Worm (Caenorhabditis elegans) whole organism, young adult: Measurements from ENCODE around the gene B0547.2.
A peak's percentile ranks its signal among the peaks of the same experiment; 100 is the strongest.

Source experiments
- B0035.1 ChIP-seq: sonication (generic microtip); optimal IDR thresholded peaks from 2 replicates; lab custom pipeline; 2016; ENCODE audit warnings: missing genetic modification characterization, mild to moderate bottlenecking, missing compliant biosample characterization, missing genotype, missing genetic modification reagents
- C06A6.2 ChIP-seq: fragments of 200-800 bp; sonication (Bioruptor generic); conservative IDR thresholded peaks from 2 replicates; pipeline ENCODE4 v1.3.6; 2022; ENCODE audit warnings: missing genetic modification characterization, missing compliant biosample characterization
- F55B11.4 ChIP-seq: sonication (generic microtip); optimal IDR thresholded peaks from 2 replicates; lab custom pipeline; 2016; ENCODE audit warnings: missing compliant biosample characterization, missing genetic modification characterization, borderline replicate concordance; ENCODE audit not compliant: insufficient read depth
- F57A8.1 ChIP-seq: fragments of 200-800 bp; sonication (Bioruptor generic); optimal IDR thresholded peaks from 2 replicates; lab custom pipeline; 2018; ENCODE audit warnings: mild to moderate bottlenecking, missing genetic modification characterization, moderate library complexity, missing compliant biosample characterization
- K11D2.4 ChIP-seq: fragments of 200-800 bp; sonication (Bioruptor generic); IDR thresholded peaks from 2 replicates; pipeline ENCODE4 v1.3.6; 2022; ENCODE audit warnings: missing genetic modification reagents, missing genetic modification characterization, missing compliant biosample characterization
- Y53F4B.3 ChIP-seq: fragments of 200-800 bp; sonication (Bioruptor generic); IDR thresholded peaks from 2 replicates; pipeline ENCODE4 v1.3.6; 2022; ENCODE audit warnings: missing genetic modification reagents, missing genetic modification characterization, missing compliant biosample characterization
- ama-1 ChIP-seq, 3 experiments: fragments of 150-350 bp in 1 of 3; sonication (generic microtip) in 2 of 3; optimal IDR thresholded peaks; 2 replicates each; lab custom pipeline; 2014 to 2018; ENCODE audit warnings: missing biosample characterization in 2 of 3, missing genetic modification characterization in 2 of 3, missing genetic modification reagents in 2 of 3
- attf-5 ChIP-seq: fragments of 200-800 bp; sonication (Bioruptor generic); optimal IDR thresholded peaks from 2 replicates; lab custom pipeline; 2018; ENCODE audit warnings: mild to moderate bottlenecking, missing genetic modification characterization, missing compliant biosample characterization
- attf-6 ChIP-seq: fragments of 200-800 bp; sonication (Bioruptor generic); IDR thresholded peaks from 2 replicates; pipeline ENCODE4 v1.3.6; 2022; ENCODE audit warnings: missing genetic modification reagents, missing genetic modification characterization, missing compliant biosample characterization
- bed-2 ChIP-seq: fragments of 200-800 bp; sonication (Bioruptor generic); IDR thresholded peaks from 2 replicates; pipeline ENCODE4 v1.3.6; 2022; ENCODE audit warnings: missing genetic modification reagents, missing genetic modification characterization, missing compliant biosample characterization
- cebp-1 ChIP-seq, 2 experiments: fragments of 200-800 bp in 1 of 2; sonication (Bioruptor generic) in 1 of 2; sonication (generic microtip) in 1 of 2; IDR thresholded peaks in 1 of 2; optimal IDR thresholded peaks in 1 of 2; 2 replicates each; pipeline versions ENCODE4 v1.3.6 to Lab custom; 2017 to 2022; ENCODE audit warnings: missing compliant biosample characterization in 2 of 2, missing genetic modification characterization in 2 of 2, mild to moderate bottlenecking in 1 of 2, missing genetic modification reagents in 1 of 2, moderate library complexity in 1 of 2
- cebp-2 ChIP-seq: fragments of 200-800 bp; sonication (Bioruptor generic); IDR thresholded peaks from 2 replicates; pipeline ENCODE4 v1.3.6; 2022; ENCODE audit warnings: missing genetic modification characterization, missing compliant biosample characterization
- ceh-100 ChIP-seq: fragments of 200-800 bp; sonication (Bioruptor generic); IDR thresholded peaks from 2 replicates; pipeline ENCODE4 v1.3.6; 2022; ENCODE audit warnings: missing genetic modification reagents, missing genetic modification characterization, missing compliant biosample characterization
- ceh-91 ChIP-seq: fragments of 200-800 bp; sonication (Bioruptor generic); IDR thresholded peaks from 2 replicates; pipeline ENCODE4 v1.3.6; 2022; ENCODE audit warnings: missing genetic modification reagents, missing genetic modification characterization, missing compliant biosample characterization
- dox-1 ChIP-seq: fragments of 200-800 bp; sonication (Bioruptor generic); IDR thresholded peaks from 2 replicates; pipeline ENCODE4 v1.3.6; 2022; ENCODE audit warnings: missing genetic modification reagents, missing genetic modification characterization, missing compliant biosample characterization
- efl-1 ChIP-seq: fragments of 150-350 bp; optimal IDR thresholded peaks from 2 replicates; lab custom pipeline; 2014; ENCODE audit warnings: missing biosample characterization, missing genetic modification reagents, missing genetic modification characterization
- egrh-3 ChIP-seq: fragments of 200-800 bp; sonication (Bioruptor generic); IDR thresholded peaks from 2 replicates; pipeline ENCODE4 v1.3.6; 2022; ENCODE audit warnings: missing genetic modification reagents, missing genetic modification characterization, missing compliant biosample characterization
- fkh-3 ChIP-seq: sonication (generic microtip); optimal IDR thresholded peaks from 2 replicates; lab custom pipeline; 2016; ENCODE audit warnings: mild to moderate bottlenecking, missing genetic modification characterization, missing compliant biosample characterization
- hlh-12 ChIP-seq: sonication (generic microtip); optimal IDR thresholded peaks from 2 replicates; lab custom pipeline; 2016; ENCODE audit warnings: missing genetic modification characterization, missing compliant biosample characterization
- hmg-1.2 ChIP-seq: fragments of 200-800 bp; sonication (Bioruptor generic); IDR thresholded peaks from 2 replicates; pipeline ENCODE4 v1.3.6; 2022; ENCODE audit warnings: missing genetic modification reagents, missing genetic modification characterization, missing compliant biosample characterization
- hrde-1 ChIP-seq: sonication (generic microtip); optimal IDR thresholded peaks from 2 replicates; lab custom pipeline; 2016; ENCODE audit warnings: missing genetic modification characterization, mild to moderate bottlenecking, missing compliant biosample characterization, moderate library complexity, missing genotype, missing genetic modification reagents, borderline replicate concordance
- hsf-1 ChIP-seq: fragments of 200-800 bp; sonication (Bioruptor generic); IDR thresholded peaks from 2 replicates; pipeline ENCODE4 v1.3.6; 2022; ENCODE audit warnings: missing genetic modification reagents, missing genetic modification characterization, missing compliant biosample characterization
- lsy-27 ChIP-seq: sonication (generic microtip); optimal IDR thresholded peaks from 2 replicates; lab custom pipeline; 2017; ENCODE audit warnings: missing genetic modification characterization, mild to moderate bottlenecking, missing compliant biosample characterization, antibody characterized with exemption, missing genotype, borderline replicate concordance; ENCODE audit not compliant: insufficient read depth
- madf-6 ChIP-seq: fragments of 200-800 bp; sonication (Bioruptor generic); IDR thresholded peaks from 2 replicates; pipeline ENCODE4 v1.3.6; 2022; ENCODE audit warnings: missing genetic modification reagents, missing genetic modification characterization, missing compliant biosample characterization
- mcd-1 ChIP-seq: fragments of 200-800 bp; sonication (Bioruptor generic); IDR thresholded peaks from 2 replicates; pipeline ENCODE4 v1.3.6; 2022; ENCODE audit warnings: missing genetic modification reagents, missing genetic modification characterization, missing compliant biosample characterization
- nfya-1 ChIP-seq: sonication (generic microtip); optimal IDR thresholded peaks from 2 replicates; lab custom pipeline; 2017; ENCODE audit warnings: antibody characterized with exemption, missing compliant biosample characterization, missing genetic modification characterization, borderline replicate concordance; ENCODE audit not compliant: insufficient read depth
- nfyb-1 ChIP-seq: fragments of 200-800 bp; sonication (Bioruptor generic); IDR thresholded peaks from 2 replicates; pipeline ENCODE4 v1.3.6; 2022; ENCODE audit warnings: missing genetic modification reagents, missing genetic modification characterization, missing compliant biosample characterization
- nhr-27 ChIP-seq: fragments of 200-800 bp; sonication (Bioruptor generic); optimal IDR thresholded peaks from 2 replicates; lab custom pipeline; 2018; ENCODE audit warnings: mild to moderate bottlenecking, missing genetic modification characterization, moderate library complexity, missing compliant biosample characterization
- nhr-90 ChIP-seq: sonication (generic microtip); optimal IDR thresholded peaks from 2 replicates; lab custom pipeline; 2016; ENCODE audit warnings: missing genotype, mild to moderate bottlenecking, missing genetic modification characterization, missing compliant biosample characterization
- pbrm-1 ChIP-seq: fragments of 200-800 bp; sonication (Bioruptor generic); IDR thresholded peaks from 2 replicates; pipeline ENCODE4 v1.3.6; 2022; ENCODE audit warnings: missing genetic modification reagents, missing genetic modification characterization, missing compliant biosample characterization
- pha-4 ChIP-seq: fragments of 150-350 bp; sonication (generic microtip); optimal IDR thresholded peaks from 2 replicates; lab custom pipeline; 2014; ENCODE audit warnings: missing biosample characterization, missing genetic modification reagents, missing genetic modification characterization
- rec-8 ChIP-seq, 2 experiments: sonication (generic microtip); optimal IDR thresholded peaks; 2 replicates each; lab custom pipeline; 2016; ENCODE audit warnings: mild to moderate bottlenecking in 2 of 2, missing genetic modification characterization in 2 of 2, missing genetic modification reagents in 2 of 2, missing genotype in 2 of 2, missing biosample characterization in 1 of 2, missing compliant biosample characterization in 1 of 2, moderate library complexity in 1 of 2
- sea-2 ChIP-seq: fragments of 200-800 bp; sonication (Bioruptor generic); IDR thresholded peaks from 2 replicates; pipeline ENCODE4 v1.3.6; 2022; ENCODE audit warnings: missing genetic modification characterization, missing compliant biosample characterization
- snpc-1.1 ChIP-seq: sonication (generic microtip); optimal IDR thresholded peaks from 2 replicates; lab custom pipeline; 2017; ENCODE audit warnings: missing genetic modification characterization, mild to moderate bottlenecking, missing compliant biosample characterization, antibody characterized with exemption, moderate library complexity, missing genotype, missing genetic modification reagents; ENCODE audit not compliant: insufficient read depth
- snpc-1.3 ChIP-seq: sonication (generic microtip); optimal IDR thresholded peaks from 2 replicates; lab custom pipeline; 2017; ENCODE audit warnings: missing genetic modification characterization, mild to moderate bottlenecking, missing compliant biosample characterization, antibody characterized with exemption, moderate library complexity, missing genotype, missing genetic modification reagents; ENCODE audit not compliant: insufficient read depth
- somi-1 ChIP-seq: fragments of 200-800 bp; sonication (Bioruptor generic); optimal IDR thresholded peaks from 2 replicates; lab custom pipeline; 2018; ENCODE audit warnings: mild to moderate bottlenecking, missing genetic modification characterization, missing compliant biosample characterization
- tbp1 ChIP-seq: fragments of 200-800 bp; sonication (Bioruptor generic); optimal IDR thresholded peaks from 2 replicates; lab custom pipeline; 2018; ENCODE audit warnings: mild to moderate bottlenecking, missing genetic modification characterization, missing compliant biosample characterization
- tlf-1 ChIP-seq: fragments of 200-800 bp; sonication (Bioruptor generic); optimal IDR thresholded peaks from 2 replicates; lab custom pipeline; 2018; ENCODE audit warnings: mild to moderate bottlenecking, missing genetic modification characterization, missing compliant biosample characterization
- unc-130 ChIP-seq: sonication (generic microtip); optimal IDR thresholded peaks from 2 replicates; lab custom pipeline; 2016; ENCODE audit warnings: missing genetic modification reagents, missing genetic modification characterization, missing compliant biosample characterization
- unc-62 ChIP-seq: fragments of 150-350 bp; optimal IDR thresholded peaks from 2 replicates; lab custom pipeline; 2014; ENCODE audit warnings: missing biosample characterization, missing genetic modification reagents, missing genetic modification characterization
- xnd-1 ChIP-seq: sonication (generic microtip); optimal IDR thresholded peaks from 2 replicates; lab custom pipeline; 2016; ENCODE audit warnings: missing genotype, missing genetic modification reagents, missing genetic modification characterization, missing compliant biosample characterization
- zfh-2 ChIP-seq: fragments of 200-800 bp; sonication (Bioruptor generic); conservative IDR thresholded peaks from 2 replicates; pipeline ENCODE4 v1.3.6; 2022; ENCODE audit warnings: missing genetic modification reagents, missing genetic modification characterization, missing compliant biosample characterization
- zim-3 ChIP-seq: sonication (generic microtip); optimal IDR thresholded peaks from 2 replicates; lab custom pipeline; 2017; ENCODE audit warnings: mild to moderate bottlenecking, missing genetic modification characterization, moderate library complexity, missing compliant biosample characterization
- ztf-22 ChIP-seq: fragments of 200-800 bp; sonication (Bioruptor generic); optimal IDR thresholded peaks from 2 replicates; lab custom pipeline; 2018; ENCODE audit warnings: mild to moderate bottlenecking, missing genetic modification characterization, moderate library complexity, missing compliant biosample characterization
- ztf-25 ChIP-seq: fragments of 200-800 bp; sonication (Bioruptor generic); IDR thresholded peaks from 2 replicates; pipeline ENCODE4 v1.3.6; 2022; ENCODE audit warnings: missing genetic modification reagents, missing genetic modification characterization, missing compliant biosample characterization
- ztf-28 ChIP-seq: fragments of 200-800 bp; sonication (Bioruptor generic); IDR thresholded peaks from 2 replicates; pipeline ENCODE4 v1.3.6; 2022; ENCODE audit warnings: missing genetic modification reagents, missing genetic modification characterization, missing compliant biosample characterization
- ztf-6 ChIP-seq: fragments of 200-800 bp; sonication (Bioruptor generic); IDR thresholded peaks from 2 replicates; pipeline ENCODE4 v1.3.6; 2022; ENCODE audit warnings: missing genetic modification reagents, missing genetic modification characterization, missing compliant biosample characterization

B0547.2 gene

ce11 chrIV:5655966-5656389 lies 10.2 kb downstream of the B0547.2 start (continued):
- TF ChIP-seq F55B11.4 (tag; lab: Kevin White, UChicago), result no peak
- TF ChIP-seq tbp1 (GFP tag; lab: Kevin White, UChicago), result peak; percentile 19
- no peak for TF ChIP-seq cebp-2 (GFP tag; lab: Robert Waterston, UW)
- TF ChIP-seq nhr-90 (tag; lab: Kevin White, UChicago), result peak; percentile 23
- TF ChIP-seq ztf-28 (GFP tag; lab: Robert Waterston, UW), result no peak
- TF ChIP-seq nhr-27 (tag; lab: Kevin White, UChicago), result no peak
- TF ChIP-seq tlf-1, result no peak
- TF ChIP-seq Y53F4B.3 (GFP tag; lab: Robert Waterston, UW), result no peak
- TF ChIP-seq ztf-6, result no peak
- TF ChIP-seq snpc-1.1 (tag; lab: Kevin White, UChicago), result no peak
- peak; percentile 59; the same call in 1 of the 2 replicates for TF ChIP-seq nfyb-1 (GFP tag; lab: Robert Waterston, UW)
- no peak for TF ChIP-seq F57A8.1 (GFP tag; lab: Kevin White, UChicago)
- TF ChIP-seq sea-2 (GFP tag; lab: Robert Waterston, UW), result no peak
- TF ChIP-seq snpc-1.3 (tag; lab: Kevin White, UChicago), result no peak
- peak; percentile 48; the same call in 1 of the 2 replicates for TF ChIP-seq K11D2.4 (GFP tag; lab: Robert Waterston, UW)
- TF ChIP-seq attf-6 (GFP tag; lab: Robert Waterston, UW), result no peak
- no peak for TF ChIP-seq lsy-27 (tag; lab: Kevin White, UChicago)
- peak; percentile 43 for TF ChIP-seq somi-1 (GFP tag; lab: Kevin White, UChicago)
- no peak for TF ChIP-seq ztf-25 (GFP tag; lab: Robert Waterston, UW)
- TF ChIP-seq bed-2 (GFP tag; lab: Robert Waterston, UW), result no peak
- TF ChIP-seq attf-5, result peak; percentile 41
- no peak for TF ChIP-seq unc-62 (GFP tag; lab: Kevin White, UChicago)
- 0 out of 2 replicates have a peak, but pooled peaks have one; percentile 19 for TF ChIP-seq dox-1 (GFP tag; lab: Robert Waterston, UW)
- TF ChIP-seq hsf-1, result no peak
- no peak for TF ChIP-seq hlh-12 (tag; lab: Kevin White, UChicago)
- TF ChIP-seq pbrm-1, result no peak
- no peak for TF ChIP-seq B0035.1 (tag; lab: Kevin White, UChicago)
- TF ChIP-seq nfya-1, result no peak
- TF ChIP-seq rec-8 (tag; optimal IDR thresholded peaks at IDR 0.05; lab: Kevin White, UChicago), result no peak
- no peak for TF ChIP-seq unc-130
- no peak for TF ChIP-seq ceh-91 (GFP tag; lab: Robert Waterston, UW)
- TF ChIP-seq cebp-1 (GFP tag; IDR thresholded peaks at IDR 0.05; lab: Robert Waterston, UW), result peak; percentile 85
- peak; percentile 94 for TF ChIP-seq cebp-1 (tag; optimal IDR thresholded peaks at IDR 0.05; lab: Kevin White, UChicago)
- no peak for TF ChIP-seq xnd-1
- no peak for TF ChIP-seq zim-3 (tag; lab: Kevin White, UChicago)
- TF ChIP-seq madf-6 (GFP tag; lab: Robert Waterston, UW), result no peak
- no peak for TF ChIP-seq efl-1 (GFP tag; lab: Kevin White, UChicago)
- no peak for TF ChIP-seq hrde-1 (tag; lab: Kevin White, UChicago)
- no peak for TF ChIP-seq fkh-3
- TF ChIP-seq ztf-22 (GFP tag; lab: Kevin White, UChicago), result no peak
- TF ChIP-seq egrh-3, result no peak
- TF ChIP-seq zfh-2 (GFP tag; lab: Robert Waterston, UW), result no peak
- TF ChIP-seq ama-1 (optimal IDR thresholded peaks at IDR 0.05; lab: Kevin White, UChicago), result peak; percentile 60
- no peak for TF ChIP-seq ama-1 (GFP tag; optimal IDR thresholded peaks at IDR 0.05; lab: Kevin White, UChicago)
- no peak for TF ChIP-seq mcd-1 (GFP tag; lab: Robert Waterston, UW)
- TF ChIP-seq pha-4 (tag; lab: Kevin White, UChicago), result no peak
- no peak for TF ChIP-seq hmg-1.2
- TF ChIP-seq ceh-100 (GFP tag; lab: Robert Waterston, UW), result no peak
- TF ChIP-seq C06A6.2 (GFP tag; lab: Robert Waterston, UW), result peak; percentile 61; the same call in 1 of the 2 replicates
